Fruit fly (Drosophila melanogaster) whole organism, embryonic: Measurements from ENCODE around the gene Hip14.

Source experiments
- Atf3 ChIP-seq: fragments of 200-800 bp; sonication (Bioruptor generic); optimal IDR thresholded peaks from 3 replicates; lab custom pipeline; 2016; ENCODE audit warnings: missing biosample characterization, missing genetic modification characterization
- CG10147 ChIP-seq: fragments of 200-800 bp; sonication (Bioruptor generic); optimal IDR thresholded peaks from 2 replicates; lab custom pipeline; 2019; ENCODE audit warnings: missing biosample characterization, mild to moderate bottlenecking, missing genetic modification characterization, moderate library complexity
- CG10209 ChIP-seq: fragments of 200-800 bp; sonication (Bioruptor generic); optimal IDR thresholded peaks from 3 replicates; lab custom pipeline; 2017; ENCODE audit warnings: missing biosample characterization, mild to moderate bottlenecking, missing genetic modification characterization, missing genetic modification reagents
- CG10321 ChIP-seq: fragments of 200-800 bp; sonication (Bioruptor generic); IDR thresholded peaks from 2 replicates; pipeline ENCODE4 v1.3.6; 2022; ENCODE audit warnings: missing biosample characterization, missing genetic modification characterization
- CG14965 ChIP-seq: fragments of 200-800 bp; sonication (Bioruptor generic); optimal IDR thresholded peaks from 2 replicates; lab custom pipeline; 2016; ENCODE audit warnings: missing biosample characterization, missing genetic modification characterization, borderline replicate concordance
- CG1603 ChIP-seq: fragments of 200-800 bp; sonication (Bioruptor generic); optimal IDR thresholded peaks from 2 replicates; lab custom pipeline; 2019; ENCODE audit warnings: missing biosample characterization, mild to moderate bottlenecking, missing genetic modification characterization, moderate library complexity
- CG18476 ChIP-seq: fragments of 200-800 bp; sonication (Bioruptor generic); optimal IDR thresholded peaks from 2 replicates; lab custom pipeline; 2016; ENCODE audit warnings: missing biosample characterization, mild to moderate bottlenecking, missing genetic modification characterization
- CG18599 ChIP-seq: fragments of 200-800 bp; sonication (Bioruptor generic); optimal IDR thresholded peaks from 3 replicates; lab custom pipeline; 2017; ENCODE audit warnings: missing biosample characterization, missing genetic modification characterization, mild to moderate bottlenecking, moderate library complexity, missing genetic modification reagents
- CG2120 ChIP-seq: fragments of 200-800 bp; sonication (Bioruptor generic); optimal IDR thresholded peaks from 3 replicates; lab custom pipeline; 2016; ENCODE audit warnings: missing biosample characterization, missing genetic modification characterization
- CG2129 ChIP-seq: fragments of 200-800 bp; sonication (Bioruptor generic); IDR thresholded peaks from 2 replicates; pipeline ENCODE4 v1.3.6; 2022; ENCODE audit warnings: missing biosample characterization, missing genetic modification characterization; ENCODE audit not compliant: partially characterized antibody
- CG2712 ChIP-seq: fragments of 200-800 bp; optimal IDR thresholded peaks from 3 replicates; lab custom pipeline; 2019; ENCODE audit warnings: missing biosample characterization, mild to moderate bottlenecking, missing genetic modification characterization, moderate library complexity
- CG32532 ChIP-seq: fragments of 200-800 bp; sonication (Bioruptor generic); IDR thresholded peaks from 2 replicates; pipeline ENCODE4 v1.3.6; 2022; ENCODE audit warnings: missing biosample characterization, missing genetic modification characterization
- CG32767 ChIP-seq: fragments of 200-800 bp; sonication (Bioruptor generic); IDR thresholded peaks from 2 replicates; pipeline ENCODE4 v1.3.6; 2022; ENCODE audit warnings: missing biosample characterization, missing genetic modification characterization
- Dek ChIP-seq: fragments of 200-800 bp; sonication (Bioruptor generic); optimal IDR thresholded peaks from 3 replicates; lab custom pipeline; 2019; ENCODE audit warnings: missing biosample characterization, mild to moderate bottlenecking, missing genetic modification characterization, moderate library complexity
- ERR ChIP-seq: fragments of 200-800 bp; sonication (Bioruptor generic); optimal IDR thresholded peaks from 2 replicates; lab custom pipeline; 2016; ENCODE audit warnings: missing biosample characterization, missing genetic modification characterization
- Fer2 ChIP-seq: fragments of 200-800 bp; sonication (Bioruptor generic); optimal IDR thresholded peaks from 2 replicates; lab custom pipeline; 2018; ENCODE audit warnings: missing biosample characterization, mild to moderate bottlenecking, missing genetic modification characterization, moderate library complexity
- Hey ChIP-seq: fragments of 200-800 bp; sonication (Bioruptor generic); optimal IDR thresholded peaks from 3 replicates; lab custom pipeline; 2018; ENCODE audit warnings: missing biosample characterization, mild to moderate bottlenecking, missing genetic modification characterization
- Lpt ChIP-seq: fragments of >200 bp; optimal IDR thresholded peaks from 2 replicates; lab custom pipeline; 2018; ENCODE audit warnings: missing biosample characterization, missing genetic modification characterization
- Mes4 ChIP-seq: fragments of 200-800 bp; sonication (Bioruptor generic); optimal IDR thresholded peaks from 2 replicates; lab custom pipeline; 2016; ENCODE audit warnings: missing biosample characterization, missing genetic modification characterization
- Mrtf ChIP-seq: fragments of 200-800 bp; sonication (Bioruptor generic); IDR thresholded peaks from 3 replicates; pipeline ENCODE4 v1.3.6; 2022; ENCODE audit warnings: missing biosample characterization, missing genetic modification characterization
- NC2β ChIP-seq: fragments of 200-800 bp; sonication (Bioruptor generic); optimal IDR thresholded peaks from 2 replicates; lab custom pipeline; 2016; ENCODE audit warnings: missing biosample characterization, missing genetic modification characterization
- PHDP ChIP-seq: fragments of 200-800 bp; sonication (Bioruptor generic); optimal IDR thresholded peaks from 3 replicates; lab custom pipeline; 2018; ENCODE audit warnings: missing biosample characterization, mild to moderate bottlenecking, missing genetic modification characterization, moderate library complexity
- Rx ChIP-seq: fragments of 200-800 bp; sonication (Bioruptor generic); IDR thresholded peaks from 2 replicates; pipeline ENCODE4 v1.3.6; 2022; ENCODE audit warnings: missing biosample characterization, missing genetic modification characterization
- Sin3A ChIP-seq: fragments of >200 bp; optimal IDR thresholded peaks from 2 replicates; lab custom pipeline; 2018
- Trl ChIP-seq, 3 experiments: fragments of >200 bp in 2 of 3; fragments of 200-800 bp in 1 of 3; sonication (Bioruptor generic) in 1 of 3; optimal IDR thresholded peaks; 2 replicates in 1 of 3; 3 replicates in 2 of 3; lab custom pipeline; 2016 to 2017; ENCODE audit warnings: missing biosample characterization in 1 of 3, missing genetic modification characterization in 1 of 3
- al ChIP-seq: fragments of 200-800 bp; sonication (Bioruptor generic); IDR thresholded peaks from 2 replicates; pipeline ENCODE4 v1.3.6; 2022; ENCODE audit warnings: missing biosample characterization, missing genetic modification characterization
- cato ChIP-seq: fragments of 200-800 bp; sonication (Bioruptor generic); optimal IDR thresholded peaks from 2 replicates; lab custom pipeline; 2016; ENCODE audit warnings: missing biosample characterization, missing genetic modification characterization, borderline replicate concordance
- chif ChIP-seq, 2 experiments: fragments of 200-800 bp; sonication (Bioruptor generic); optimal IDR thresholded peaks; 3 replicates each; lab custom pipeline; 2016; ENCODE audit warnings: missing biosample characterization in 2 of 2, missing genetic modification characterization in 2 of 2
- corto ChIP-seq: fragments of 200-800 bp; sonication (Bioruptor generic); optimal IDR thresholded peaks from 2 replicates; lab custom pipeline; 2016; ENCODE audit warnings: missing biosample characterization, mild to moderate bottlenecking, missing genetic modification characterization, moderate library complexity
- danr ChIP-seq: fragments of 200-800 bp; sonication (Bioruptor generic); IDR thresholded peaks from 2 replicates; pipeline ENCODE4 v1.3.6; 2022; ENCODE audit warnings: missing biosample characterization, missing genetic modification characterization
- disco-r ChIP-seq: fragments of 200-800 bp; sonication (Bioruptor generic); optimal IDR thresholded peaks from 2 replicates; lab custom pipeline; 2016; ENCODE audit warnings: missing biosample characterization, missing genetic modification characterization
- dmrt99B ChIP-seq: fragments of 200-800 bp; sonication (Bioruptor generic); optimal IDR thresholded peaks from 2 replicates; lab custom pipeline; 2018; ENCODE audit warnings: missing biosample characterization, mild to moderate bottlenecking, missing genetic modification characterization, moderate library complexity
- gcm2 ChIP-seq: fragments of 200-800 bp; sonication (Bioruptor generic); optimal IDR thresholded peaks from 2 replicates; lab custom pipeline; 2016; ENCODE audit warnings: missing biosample characterization, missing genetic modification characterization
- gro ChIP-seq: fragments of 200-800 bp; sonication (Bioruptor generic); optimal IDR thresholded peaks from 2 replicates; lab custom pipeline; 2016; ENCODE audit warnings: missing biosample characterization, missing genetic modification characterization
- gt ChIP-seq: fragments of 200-800 bp; sonication (Bioruptor generic); IDR thresholded peaks from 2 replicates; pipeline ENCODE4 v1.3.6; 2022; ENCODE audit warnings: missing biosample characterization, missing genetic modification characterization
- jing ChIP-seq: fragments of 200-800 bp; sonication (Bioruptor generic); optimal IDR thresholded peaks from 2 replicates; lab custom pipeline; 2018; ENCODE audit warnings: missing biosample characterization, mild to moderate bottlenecking, missing genetic modification characterization
- knrl ChIP-seq: fragments of 200-800 bp; sonication (Bioruptor generic); IDR thresholded peaks from 3 replicates; pipeline ENCODE4 v1.3.6; 2022; ENCODE audit warnings: missing biosample characterization, missing genetic modification characterization; ENCODE audit not compliant: partially characterized antibody
- lilli ChIP-seq: fragments of 200-800 bp; sonication (Bioruptor generic); optimal IDR thresholded peaks from 3 replicates; lab custom pipeline; 2016; ENCODE audit warnings: missing biosample characterization, missing genetic modification characterization
- lmd ChIP-seq: fragments of 200-800 bp; sonication (Bioruptor generic); IDR thresholded peaks from 2 replicates; pipeline ENCODE4 v1.3.6; 2022; ENCODE audit warnings: missing biosample characterization, missing genetic modification characterization
- lola ChIP-seq, 3 experiments: fragments of >200 bp in 2 of 3; fragments of 200-800 bp in 1 of 3; sonication (Bioruptor generic) in 1 of 3; optimal IDR thresholded peaks; 2 replicates each; lab custom pipeline; 2017 to 2019; ENCODE audit warnings: missing biosample characterization in 3 of 3, missing genetic modification characterization in 3 of 3, mild to moderate bottlenecking in 1 of 3, moderate library complexity in 1 of 3
- lov ChIP-seq, 2 experiments: fragments of 200-800 bp in 1 of 2; fragments of >200 bp in 1 of 2; sonication (Bioruptor generic) in 1 of 2; IDR thresholded peaks in 1 of 2; optimal IDR thresholded peaks in 1 of 2; 2 replicates in 1 of 2; 3 replicates in 1 of 2; pipeline versions ENCODE4 v1.3.6 to Lab custom; 2017 to 2022; ENCODE audit warnings: missing biosample characterization in 1 of 2, missing genetic modification characterization in 1 of 2
- otp ChIP-seq: fragments of 200-800 bp; sonication (Bioruptor generic); IDR thresholded peaks from 3 replicates; pipeline ENCODE4, ENCODE4 v1.3.6; 2022; ENCODE audit warnings: missing biosample characterization, missing genetic modification characterization
- pfk ChIP-seq: fragments of 200-800 bp; sonication (Bioruptor generic); optimal IDR thresholded peaks from 2 replicates; lab custom pipeline; 2018; ENCODE audit warnings: missing biosample characterization, mild to moderate bottlenecking, missing genetic modification characterization, moderate library complexity
- sc ChIP-seq, 3 experiments: fragments of >200 bp in 2 of 3; fragments of 200-800 bp in 1 of 3; sonication (Bioruptor generic) in 1 of 3; optimal IDR thresholded peaks; 2 replicates in 2 of 3; 3 replicates in 1 of 3; lab custom pipeline; 2017; ENCODE audit warnings: mild to moderate bottlenecking in 1 of 3, missing biosample characterization in 1 of 3, missing genetic modification characterization in 1 of 3, missing genetic modification reagents in 1 of 3
- trh ChIP-seq: fragments of 200-800 bp; sonication (Bioruptor generic); optimal IDR thresholded peaks from 2 replicates; lab custom pipeline; 2016; ENCODE audit warnings: missing biosample characterization, missing genetic modification characterization
- unpg ChIP-seq: fragments of 200-800 bp; sonication (Bioruptor generic); optimal IDR thresholded peaks from 3 replicates; lab custom pipeline; 2018; ENCODE audit warnings: missing biosample characterization, mild to moderate bottlenecking, missing genetic modification characterization, moderate library complexity
- wdn ChIP-seq: fragments of 200-800 bp; sonication (Bioruptor generic); IDR thresholded peaks from 2 replicates; pipeline ENCODE4 v1.3.6; 2022; ENCODE audit warnings: missing biosample characterization, missing genetic modification characterization
- wek ChIP-seq: fragments of 200-800 bp; sonication (Bioruptor generic); optimal IDR thresholded peaks from 3 replicates; lab custom pipeline; 2018; ENCODE audit warnings: missing biosample characterization, mild to moderate bottlenecking, missing genetic modification characterization, moderate library complexity
- zfh1 ChIP-seq: fragments of 200-800 bp; sonication (Bioruptor generic); IDR thresholded peaks from 3 replicates; pipeline ENCODE4 v1.3.6; 2022; ENCODE audit warnings: missing biosample characterization, missing genetic modification characterization

The Hip14 gene

dm6 chr3L:15956448-15957010 lies 31.5 kb upstream of the Hip14 start, which contains the start of gene elgi (continued):
- TF ChIP-seq CG10209 (GFP tag; lab: Kevin White, UChicago) (peak; percentile 29), NC2β (GFP tag; lab: Kevin White, UChicago) (peak; percentile 49), lmd (GFP tag; lab: Robert Waterston, UW) (peak; percentile 53; the same call in 1 of the 2 replicates), gt (GFP tag; lab: Robert Waterston, UW) (no peak), gro (GFP tag; lab: Kevin White, UChicago) (peak; percentile 73), Dek (tag; lab: Kevin White, UChicago) (peak; percentile 51), disco-r (GFP tag; lab: Kevin White, UChicago) (peak; percentile 22), CG2712 (tag; lab: Kevin White, UChicago) (peak; percentile 37), lov (optimal IDR thresholded peaks at IDR 0.05; lab: Kevin White, UChicago) (no peak), lov (GFP tag; IDR thresholded peaks at IDR 0.05; lab: Robert Waterston, UW) (no peak), Mrtf (GFP tag; lab: Robert Waterston, UW) (no peak), CG32767 (0 out of 2 replicates have a peak, but pooled peaks have one; percentile 17), CG32532 (peak; percentile 58; the same call in 1 of the 2 replicates), Trl (optimal IDR thresholded peaks at IDR 0.05; lab: Kevin White, UChicago) (no peak), Trl (GFP tag; optimal IDR thresholded peaks at IDR 0.05; lab: Kevin White, UChicago) (peak; percentile 71), pfk (GFP tag; lab: Kevin White, UChicago) (no peak), lilli (GFP tag; lab: Kevin White, UChicago) (peak; percentile 74), CG1603 (tag; lab: Kevin White, UChicago) (no peak), CG14965 (GFP tag; lab: Kevin White, UChicago) (no peak), CG2120 (peak; percentile 85), CG18476 (peak; percentile 46), dmrt99B (tag; lab: Kevin White, UChicago) (no peak), CG10147 (GFP tag; lab: Kevin White, UChicago) (peak; percentile 33), corto (GFP tag; lab: Kevin White, UChicago) (peak; percentile 1), Mes4 (GFP tag; lab: Kevin White, UChicago) (no peak), Fer2 (tag; lab: Kevin White, UChicago) (no peak), jing (GFP tag; lab: Kevin White, UChicago) (no peak), CG2129 (GFP tag; lab: Robert Waterston, UW) (no peak), zfh1 (peak; percentile 55; the same call in 1 of the 3 replicates), sc (optimal IDR thresholded peaks at IDR 0.05; lab: Kevin White, UChicago) (no peak), sc (GFP tag; optimal IDR thresholded peaks at IDR 0.05; lab: Kevin White, UChicago) (no peak), Lpt (GFP tag; lab: Kevin White, UChicago) (no peak), danr (no peak), cato (GFP tag; lab: Kevin White, UChicago) (no peak), al (GFP tag; lab: Robert Waterston, UW) (no peak), otp (no peak), wek (GFP tag; lab: Kevin White, UChicago) (no peak), CG18599 (peak; percentile 65), ERR (GFP tag; lab: Kevin White, UChicago) (no peak), Sin3A (lab: Kevin White, UChicago) (peak; percentile 0), Hey (no peak), Atf3 (GFP tag; lab: Kevin White, UChicago) (no peak), unpg (GFP tag; lab: Kevin White, UChicago) (peak; percentile 39), gcm2 (no peak), lola (GFP tag; optimal IDR thresholded peaks at IDR 0.05; lab: Kevin White, UChicago) (no peak), CG10321 (GFP tag; lab: Robert Waterston, UW) (no peak; the same call in 1 of the 2 replicates), trh (GFP tag; lab: Kevin White, UChicago) (no peak), wdn (GFP tag; lab: Robert Waterston, UW) (no peak), knrl (GFP tag; lab: Robert Waterston, UW) (no peak), chif (GFP tag; optimal IDR thresholded peaks at IDR 0.05; lab: Kevin White, UChicago) (peak; percentile 35 to 63), Rx (no peak), PHDP (tag; lab: Kevin White, UChicago) (peak; percentile 34)
